Worm (Caenorhabditis elegans): ENCODE measurements around the gene B0303.7.

The B0303.7 gene

DNA sequence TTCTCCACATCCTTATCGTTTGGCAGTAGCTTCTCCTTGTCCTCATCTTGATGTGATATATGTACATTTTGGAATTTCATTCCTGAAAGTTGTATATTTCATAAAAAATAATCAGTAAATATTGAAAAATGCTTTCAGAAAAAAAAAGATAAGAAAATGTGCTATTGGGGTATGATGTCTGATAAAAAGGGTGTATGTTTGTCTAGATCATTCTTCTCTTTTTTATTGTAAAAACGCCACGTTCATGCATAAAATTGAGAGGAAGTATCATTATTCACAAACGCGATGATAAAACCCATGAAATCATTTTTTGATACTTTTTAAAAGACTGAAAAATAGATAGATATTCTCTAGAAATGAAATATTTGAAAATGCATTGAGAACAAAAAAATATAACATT, 55.2 kb downstream of the B0303.7 start:
- peak; percentile 78 for TF ChIP-seq hlh-11 (tag; optimal IDR thresholded peaks at IDR 0.05)
- TF ChIP-seq T26A8.4 (GFP tag; IDR thresholded peaks at IDR 0.05), result no peak
- TF ChIP-seq nhr-77 (tag; optimal IDR thresholded peaks at IDR 0.05), result peak; percentile 48
- no peak for TF ChIP-seq sdz-12 (GFP tag; optimal IDR thresholded peaks at IDR 0.05)
- TF ChIP-seq nhr-41 (GFP tag; IDR thresholded peaks at IDR 0.05), result no peak
- TF ChIP-seq nhr-111 (GFP tag; optimal IDR thresholded peaks at IDR 0.05), result no peak
- TF ChIP-seq nhr-48 (tag; optimal IDR thresholded peaks at IDR 0.05), result peak; percentile 24
- TF ChIP-seq nhr-6 (tag; optimal IDR thresholded peaks at IDR 0.05), result peak; percentile 11
- no peak for TF ChIP-seq fos-1 (tag; optimal IDR thresholded peaks at IDR 0.05)
- TF ChIP-seq nhr-11 (tag; optimal IDR thresholded peaks at IDR 0.05), result no peak
- TF ChIP-seq dve-1 (tag; optimal IDR thresholded peaks at IDR 0.05; ENCODE audit: insufficient read depth), result peak; percentile 83
- TF ChIP-seq set-16 (GFP tag; IDR thresholded peaks at IDR 0.05), result no peak
- no peak for TF ChIP-seq hmg-1.1 (GFP tag; IDR thresholded peaks at IDR 0.05)
- no peak for TF ChIP-seq F44E2.7 (GFP tag; IDR thresholded peaks at IDR 0.05)
- TF ChIP-seq lim-7 (GFP tag; IDR thresholded peaks at IDR 0.05), result no peak
- no peak for TF ChIP-seq snpc-4 (tag; optimal IDR thresholded peaks at IDR 0.05)
- no peak for TF ChIP-seq rbr-2 (tag; optimal IDR thresholded peaks at IDR 0.05)
- no peak for TF ChIP-seq ztf-7 (tag; optimal IDR thresholded peaks at IDR 0.05)
- peak; percentile 2 for TF ChIP-seq hlh-30 (tag; optimal IDR thresholded peaks at IDR 0.05; ENCODE audit: insufficient read depth)
- TF ChIP-seq mdl-1 (tag; optimal IDR thresholded peaks at IDR 0.05), result peak in 1 of 2 experiments; percentile 43
- no peak for TF ChIP-seq spr-3 (GFP tag; optimal IDR thresholded peaks at IDR 0.05)
- no peak for TF ChIP-seq zfp-2 (tag; optimal IDR thresholded peaks at IDR 0.05)
- no peak for TF ChIP-seq fkh-10 (GFP tag; optimal IDR thresholded peaks at IDR 0.05)
- TF ChIP-seq nhr-25 (tag; optimal IDR thresholded peaks at IDR 0.05; ENCODE audit: borderline replicate concordance, insufficient read depth), result no peak
- no peak for TF ChIP-seq aha-1 (tag)
- no peak for TF ChIP-seq nhr-10 (tag; optimal IDR thresholded peaks at IDR 0.05)
- no peak for TF ChIP-seq egl-27 (tag; optimal IDR thresholded peaks at IDR 0.05)
- TF ChIP-seq nhr-76 (tag; optimal IDR thresholded peaks at IDR 0.05), result no peak
- no peak for TF ChIP-seq nhr-42 (GFP tag; IDR thresholded peaks at IDR 0.05)
- TF ChIP-seq zip-11 (GFP tag; IDR thresholded peaks at IDR 0.05), result no peak
- TF ChIP-seq lin-13 (GFP tag; optimal IDR thresholded peaks at IDR 0.05), result no peak
- TF ChIP-seq daf-16 (GFP tag; optimal IDR thresholded peaks at IDR 0.05), result no peak
- TF ChIP-seq daf-16 (tag; optimal IDR thresholded peaks at IDR 0.05), result peak; percentile 67
- TF ChIP-seq arid-1 (GFP tag; conservative IDR thresholded peaks at IDR 0.05), result no peak
- no peak for TF ChIP-seq egl-43 (GFP tag; IDR thresholded peaks at IDR 0.05)
- TF ChIP-seq ctbp-1 (GFP tag; IDR thresholded peaks at IDR 0.05), result no peak
- no peak for TF ChIP-seq D1046.2 (GFP tag; IDR thresholded peaks at IDR 0.05)
- TF ChIP-seq ceh-28 (tag; optimal IDR thresholded peaks at IDR 0.05), result no peak
- TF ChIP-seq zip-2 (tag; optimal IDR thresholded peaks at IDR 0.05), result no peak
- TF ChIP-seq zfp-3 (GFP tag; conservative IDR thresholded peaks at IDR 0.05), result no peak
- TF ChIP-seq ceh-82 (tag; optimal IDR thresholded peaks at IDR 0.05), result no peak
- TF ChIP-seq jun-1 (tag; optimal IDR thresholded peaks at IDR 0.05), result no peak
- peak; percentile 93 for TF ChIP-seq php-3 (GFP tag; IDR thresholded peaks at IDR 0.05)
- TF ChIP-seq nhr-28 (tag; optimal IDR thresholded peaks at IDR 0.05), result peak; percentile 70
- TF ChIP-seq ZK546.5 (tag; optimal IDR thresholded peaks at IDR 0.05), result no peak
- TF ChIP-seq pha-4 (GFP tag; IDR thresholded peaks at IDR 0.05), result no peak
- TF ChIP-seq pha-4 (tag; optimal IDR thresholded peaks at IDR 0.05), result no peak
- no peak for TF ChIP-seq ceh-32 (tag; optimal IDR thresholded peaks at IDR 0.05; ENCODE audit: poor library complexity)
- TF ChIP-seq nhr-102 (tag; optimal IDR thresholded peaks at IDR 0.05), result no peak
- no peak for TF ChIP-seq F10B5.3 (tag; optimal IDR thresholded peaks at IDR 0.05)
- no peak for TF ChIP-seq mes-2 (tag; optimal IDR thresholded peaks at IDR 0.05; ENCODE audit: poor library complexity, severe bottlenecking)
- TF ChIP-seq attf-4 (tag; optimal IDR thresholded peaks at IDR 0.05), result no peak
- TF ChIP-seq dmd-8 (GFP tag; IDR thresholded peaks at IDR 0.05), result no peak
- no peak for TF ChIP-seq lir-3 (tag; optimal IDR thresholded peaks at IDR 0.05)

Data from whole organism, L4 larva.